Worm (Caenorhabditis elegans): ENCODE data around the gene R13H4.5.

The R13H4.5 gene

ce11 chrV:11900127-11900526 lies 39.7 kb downstream of the R13H4.5 start:
- no peak for TF ChIP-seq T07F8.4 (tag; optimal IDR thresholded peaks at IDR 0.05)
- peak; percentile 67 for TF ChIP-seq nhr-80 (tag; optimal IDR thresholded peaks at IDR 0.05)

- no peak for TF ChIP-seq F22D6.2 (tag; optimal IDR thresholded peaks at IDR 0.05)
- TF ChIP-seq hrde-1 (tag; optimal IDR thresholded peaks at IDR 0.05; ENCODE audit: borderline replicate concordance), result no peak
- TF ChIP-seq him-1 (tag; optimal IDR thresholded peaks at IDR 0.05), result no peak
- TF ChIP-seq xnd-1 (tag; optimal IDR thresholded peaks at IDR 0.05), result no peak
- TF ChIP-seq cebp-1 (GFP tag; IDR thresholded peaks at IDR 0.05), result no peak
- TF ChIP-seq cebp-1 (tag; optimal IDR thresholded peaks at IDR 0.05), result no peak
- no peak for TF ChIP-seq Y95B8A.8 (GFP tag; IDR thresholded peaks at IDR 0.05)
- TF ChIP-seq zfh-2 (GFP tag; conservative IDR thresholded peaks at IDR 0.05), result no peak
- no peak for TF ChIP-seq ceh-79 (tag; optimal IDR thresholded peaks at IDR 0.05)
- TF ChIP-seq hlh-26 (GFP tag; conservative IDR thresholded peaks at IDR 0.05), result no peak
- no peak for TF ChIP-seq ets-4 (GFP tag; optimal IDR thresholded peaks at IDR 0.05)
- TF ChIP-seq dpff-1 (tag; optimal IDR thresholded peaks at IDR 0.05), result no peak
- no peak for TF ChIP-seq F55B11.4 (tag; optimal IDR thresholded peaks at IDR 0.05; ENCODE audit: borderline replicate concordance, insufficient read depth)
- TF ChIP-seq lsy-27 (tag; optimal IDR thresholded peaks at IDR 0.05; ENCODE audit: borderline replicate concordance, insufficient read depth), result no peak
- TF ChIP-seq C17E4.6 (GFP tag; IDR thresholded peaks at IDR 0.05), result no peak
- no peak for TF ChIP-seq ztf-22 (GFP tag; optimal IDR thresholded peaks at IDR 0.05)
These were observed 40.8 kb downstream of the R13H4.5 start for ce11 chrV:11901260-11901659.

ce11 chrV:11902161-11902560 lies 41.7 kb downstream of the R13H4.5 start:
- TF ChIP-seq hmg-20 (GFP tag; IDR thresholded peaks at IDR 0.05) (no peak), ztf-3 (GFP tag; optimal IDR thresholded peaks at IDR 0.05) (no peak), dox-1 (GFP tag; IDR thresholded peaks at IDR 0.05) (no peak), ZK185.1 (tag; optimal IDR thresholded peaks at IDR 0.05; ENCODE audit: poor library complexity, severe bottlenecking) (no peak), efl-1 (GFP tag; optimal IDR thresholded peaks at IDR 0.05) (no peak), ztf-22 (GFP tag; optimal IDR thresholded peaks at IDR 0.05) (no peak), egl-44 (GFP tag; IDR thresholded peaks at IDR 0.05) (no peak), rcor-1 (GFP tag; IDR thresholded peaks at IDR 0.05) (no peak), tbx-9 (tag; optimal IDR thresholded peaks at IDR 0.05; ENCODE audit: borderline replicate concordance) (no peak), T26A5.8 (tag; optimal IDR thresholded peaks at IDR 0.05) (no peak), hlh-26 (GFP tag; conservative IDR thresholded peaks at IDR 0.05) (no peak), let-526 (GFP tag; IDR thresholded peaks at IDR 0.05) (no peak), F57A8.1 (GFP tag; optimal IDR thresholded peaks at IDR 0.05) (no peak), unc-62 (GFP tag; optimal IDR thresholded peaks at IDR 0.05) (no peak), ztf-6 (GFP tag; IDR thresholded peaks at IDR 0.05) (no peak), madf-10 (tag; optimal IDR thresholded peaks at IDR 0.05) (no peak)

ce11 chrV:11905977-11906376 lies 45.5 kb downstream of the R13H4.5 start:
- TF ChIP-seq Y53F4B.3 (GFP tag; IDR thresholded peaks at IDR 0.05) (no peak), F49E8.2 (tag; optimal IDR thresholded peaks at IDR 0.05; ENCODE audit: insufficient read depth) (no peak), F23B12.7 (tag; optimal IDR thresholded peaks at IDR 0.05; ENCODE audit: insufficient read depth) (no peak), pha-4 (tag; optimal IDR thresholded peaks at IDR 0.05) (no peak), aptf-3 (GFP tag; IDR thresholded peaks at IDR 0.05) (no peak), lsy-27 (tag; optimal IDR thresholded peaks at IDR 0.05; ENCODE audit: borderline replicate concordance, insufficient read depth) (no peak), die-1 (tag; optimal IDR thresholded peaks at IDR 0.05) (no peak), egrh-3 (GFP tag; IDR thresholded peaks at IDR 0.05) (no peak), madf-3 (GFP tag; IDR thresholded peaks at IDR 0.05) (no peak)
